Fruit fly (Drosophila melanogaster): ENCODE results near the gene Obp18a.
A peak's percentile ranks its signal among the peaks of the same experiment; 100 is the strongest.

Obp18a gene

dm6 chrX:19154998-19155397, 19.3 kb upstream of the Obp18a start (continued):
- TF ChIP-seq Xrp1 (GFP tag; IDR thresholded peaks at IDR 0.05) (peak; percentile 97), zf30C (GFP tag; optimal IDR thresholded peaks at IDR 0.05) (peak; percentile 86), Meics (GFP tag; optimal IDR thresholded peaks at IDR 0.05) (peak; percentile 48), CG9727 (GFP tag; optimal IDR thresholded peaks at IDR 0.05) (peak; percentile 94), CG12391 (tag; optimal IDR thresholded peaks at IDR 0.05) (peak; percentile 92), CG10959 (GFP tag; IDR thresholded peaks at IDR 0.05) (peak; percentile 96), CG2889 (GFP tag; IDR thresholded peaks at IDR 0.05) (peak; percentile 61; the same call in 1 of the 3 replicates), Ssrp (tag; optimal IDR thresholded peaks at IDR 0.05) (peak; percentile 89), CG8765 (GFP tag; IDR thresholded peaks at IDR 0.05) (peak; percentile 83), CkIIα-i1 (GFP tag; IDR thresholded peaks at IDR 0.05) (no peak), sna (GFP tag; IDR thresholded peaks at IDR 0.05; ENCODE audit: partially characterized antibody) (no peak), fd3F (GFP tag; optimal IDR thresholded peaks at IDR 0.05) (no peak), CG31365 (tag; optimal IDR thresholded peaks at IDR 0.05) (peak; percentile 59), CG17829 (tag; optimal IDR thresholded peaks at IDR 0.05) (peak; percentile 94), CG2678 (tag; optimal IDR thresholded peaks at IDR 0.05) (peak; percentile 85), fd102C (GFP tag; optimal IDR thresholded peaks at IDR 0.05) (peak; percentile 84), jigr1 (GFP tag; IDR thresholded peaks at IDR 0.05) (peak; percentile 62), Kr (GFP tag; optimal IDR thresholded peaks at IDR 0.05) (peak; percentile 15), fd64A (GFP tag; optimal IDR thresholded peaks at IDR 0.05) (peak; percentile 84), crc (GFP tag; optimal IDR thresholded peaks at IDR 0.05) (peak; percentile 72), Lhr (GFP tag; optimal IDR thresholded peaks at IDR 0.05) (peak; percentile 78), CG7963 (GFP tag; IDR thresholded peaks at IDR 0.05; ENCODE audit: partially characterized antibody) (no peak), CG3163 (GFP tag; optimal IDR thresholded peaks at IDR 0.05) (peak; percentile 81), ranshi (GFP tag; IDR thresholded peaks at IDR 0.05) (peak; percentile 84), CG12104 (GFP tag; optimal IDR thresholded peaks at IDR 0.05) (peak; percentile 62), pfk (GFP tag; optimal IDR thresholded peaks at IDR 0.05) (no peak), danr (GFP tag; IDR thresholded peaks at IDR 0.05) (peak; percentile 67), ken (GFP tag; IDR thresholded peaks at IDR 0.05) (peak; percentile 86), CG7271 (tag; optimal IDR thresholded peaks at IDR 0.05) (peak; percentile 65), Nf-YC (tag; optimal IDR thresholded peaks at IDR 0.05) (no peak), HLH54F (GFP tag; optimal IDR thresholded peaks at IDR 0.05) (peak; percentile 58), dm (GFP tag; optimal IDR thresholded peaks at IDR 0.05) (peak; percentile 64), Deaf1 (tag; optimal IDR thresholded peaks at IDR 0.05) (peak; percentile 44), CrebB (tag; optimal IDR thresholded peaks at IDR 0.05) (peak; percentile 70), CG17361 (GFP tag; IDR thresholded peaks at IDR 0.05) (peak; percentile 91), CG6175 (GFP tag; IDR thresholded peaks at IDR 0.05) (no peak), CG2202 (tag; optimal IDR thresholded peaks at IDR 0.05) (peak; percentile 91), NC2α (GFP tag; optimal IDR thresholded peaks at IDR 0.05) (peak; percentile 84), Nf-YA (GFP tag; IDR thresholded peaks at IDR 0.05) (0 out of 2 replicates have a peak, but pooled peaks have one; percentile 64), fu2 (GFP tag; optimal IDR thresholded peaks at IDR 0.05) (peak; percentile 47), rib (GFP tag; IDR thresholded peaks at IDR 0.05) (0 out of 2 replicates have a peak, but pooled peaks have one; percentile 42), Dp (GFP tag; optimal IDR thresholded peaks at IDR 0.05) (no peak), CG12744 (GFP tag; optimal IDR thresholded peaks at IDR 0.05) (peak; percentile 73), cad (GFP tag; optimal IDR thresholded peaks at IDR 0.05) (no peak), CG13123 (GFP tag; optimal IDR thresholded peaks at IDR 0.05) (peak; percentile 77), caup (GFP tag; optimal IDR thresholded peaks at IDR 0.05; ENCODE audit: severe bottlenecking) (peak; percentile 49), mld (GFP tag; IDR thresholded peaks at IDR 0.05; ENCODE audit: partially characterized antibody) (no peak), crp (GFP tag; optimal IDR thresholded peaks at IDR 0.05) (peak in 1 of 2 experiments; percentile 29), bowl (GFP tag; IDR thresholded peaks at IDR 0.05) (peak; percentile 59; the same call in 1 of the 2 replicates), Hmx (GFP tag; optimal IDR thresholded peaks at IDR 0.05) (no peak), slp2 (GFP tag; optimal IDR thresholded peaks at IDR 0.05) (peak; percentile 84)
